Fruit fly (Drosophila melanogaster) Kc167 (cell line): ENCODE measurements around the gene Polr2J.

ENCODE experiments used
- Myc ChIP-seq: fragments of >200 bp; optimal IDR thresholded peaks from 2 replicates; lab custom pipeline; 2017; ENCODE audit warnings: missing external identifiers
- Sin3A ChIP-seq: fragments of >200 bp; optimal IDR thresholded peaks from 2 replicates; lab custom pipeline; 2018; ENCODE audit warnings: missing external identifiers
- h ChIP-seq: fragments of >200 bp; optimal IDR thresholded peaks from 3 replicates; lab custom pipeline; 2018; ENCODE audit warnings: missing external identifiers
- insv ChIP-seq: fragments of >200 bp; optimal IDR thresholded peaks from 3 replicates; lab custom pipeline; 2018; ENCODE audit warnings: missing external identifiers
- ttk ChIP-seq: sonication (Bioruptor generic); optimal IDR thresholded peaks from 2 replicates; lab custom pipeline; 2017; ENCODE audit warnings: missing external identifiers

dm6 chr2L:17389104-17389503 lies 21.1 kb downstream of the Polr2J start:
- no peak for TF ChIP-seq insv
- TF ChIP-seq h (lab: Kevin White, UChicago) = no peak
- TF ChIP-seq Sin3A (lab: Kevin White, UChicago) = no peak
- no peak for TF ChIP-seq ttk
- TF ChIP-seq Myc (lab: Kevin White, UChicago) = no peak
